Fruit fly (Drosophila melanogaster) whole organism, embryonic: ENCODE measurements around the gene Rhp.

Experiments
- Asciz ChIP-seq: fragments of 200-800 bp; sonication (Bioruptor generic); optimal IDR thresholded peaks from 2 replicates; lab custom pipeline; 2017; ENCODE audit warnings: missing biosample characterization, mild to moderate bottlenecking, missing genetic modification characterization, missing genetic modification reagents
- CG10147 ChIP-seq: fragments of 200-800 bp; sonication (Bioruptor generic); optimal IDR thresholded peaks from 2 replicates; lab custom pipeline; 2019; ENCODE audit warnings: missing biosample characterization, mild to moderate bottlenecking, missing genetic modification characterization, moderate library complexity
- CG10979 ChIP-seq: fragments of 200-800 bp; sonication (Bioruptor generic); optimal IDR thresholded peaks from 2 replicates; lab custom pipeline; 2018; ENCODE audit warnings: missing biosample characterization, mild to moderate bottlenecking, missing genetic modification characterization, moderate library complexity
- CG11456 ChIP-seq: fragments of 200-800 bp; sonication (Bioruptor generic); IDR thresholded peaks from 3 replicates; pipeline ENCODE4 v1.3.6; 2022; ENCODE audit warnings: missing biosample characterization, missing genetic modification characterization
- CG12942 ChIP-seq: fragments of 200-800 bp; sonication (Bioruptor generic); optimal IDR thresholded peaks from 3 replicates; lab custom pipeline; 2016; ENCODE audit warnings: missing biosample characterization, missing genetic modification characterization
- CG13424 ChIP-seq: fragments of 200-800 bp; sonication (Bioruptor generic); optimal IDR thresholded peaks from 2 replicates; lab custom pipeline; 2019; ENCODE audit warnings: missing biosample characterization, mild to moderate bottlenecking, missing genetic modification characterization, moderate library complexity
- CG14710 ChIP-seq: fragments of 200-800 bp; sonication (Bioruptor generic); optimal IDR thresholded peaks from 3 replicates; lab custom pipeline; 2019; ENCODE audit warnings: missing biosample characterization, mild to moderate bottlenecking, missing genetic modification characterization, moderate library complexity
- CG15514 ChIP-seq: fragments of 200-800 bp; sonication (Bioruptor generic); optimal IDR thresholded peaks from 3 replicates; lab custom pipeline; 2017; ENCODE audit warnings: missing biosample characterization, missing genetic modification characterization, mild to moderate bottlenecking, moderate library complexity, missing genetic modification reagents
- CG17359 ChIP-seq: fragments of 200-800 bp; sonication (Bioruptor generic); optimal IDR thresholded peaks from 3 replicates; lab custom pipeline; 2018; ENCODE audit warnings: missing biosample characterization, mild to moderate bottlenecking, missing genetic modification characterization, moderate library complexity
- CG17361 ChIP-seq: fragments of 200-800 bp; sonication (Bioruptor generic); IDR thresholded peaks from 3 replicates; pipeline ENCODE4 v1.3.6; 2022; ENCODE audit warnings: missing biosample characterization, missing genetic modification characterization
- CG2199 ChIP-seq: fragments of 200-800 bp; sonication (Bioruptor generic); IDR thresholded peaks from 3 replicates; pipeline ENCODE4 v1.3.6; 2022; ENCODE audit warnings: missing biosample characterization, missing genetic modification characterization
- CG31365 ChIP-seq: fragments of 200-800 bp; sonication (Bioruptor generic); optimal IDR thresholded peaks from 2 replicates; lab custom pipeline; 2018; ENCODE audit warnings: missing biosample characterization, mild to moderate bottlenecking, missing genetic modification characterization
- CG3407 ChIP-seq: fragments of 200-800 bp; sonication (Bioruptor generic); optimal IDR thresholded peaks from 2 replicates; lab custom pipeline; 2018; ENCODE audit warnings: missing biosample characterization, mild to moderate bottlenecking, missing genetic modification characterization
- CG34376 ChIP-seq: fragments of 200-800 bp; sonication (Bioruptor generic); optimal IDR thresholded peaks from 2 replicates; lab custom pipeline; 2018; ENCODE audit warnings: missing biosample characterization, mild to moderate bottlenecking, missing genetic modification characterization
- CG3838 ChIP-seq: fragments of 200-800 bp; sonication (Bioruptor generic); optimal IDR thresholded peaks from 3 replicates; lab custom pipeline; 2016; ENCODE audit warnings: missing biosample characterization, missing genetic modification characterization
- CHES-1-like ChIP-seq: fragments of 200-800 bp; sonication (Bioruptor generic); optimal IDR thresholded peaks from 2 replicates; lab custom pipeline; 2016; ENCODE audit warnings: missing biosample characterization, missing genetic modification characterization
- Dbx ChIP-seq: fragments of 200-800 bp; sonication (Bioruptor generic); IDR thresholded peaks from 3 replicates; pipeline ENCODE4 v1.3.6; 2022; ENCODE audit warnings: missing biosample characterization, missing genetic modification characterization
- E2f2 ChIP-seq: fragments of 200-800 bp; sonication (Bioruptor generic); IDR thresholded peaks from 2 replicates; pipeline ENCODE4 v1.3.6; 2022; ENCODE audit warnings: missing biosample characterization, missing genetic modification characterization
- Ets65A ChIP-seq: fragments of 200-800 bp; sonication (Bioruptor generic); peaks from one replicate; lab custom pipeline; 2016; ENCODE audit warnings: missing biosample characterization, missing genetic modification characterization
- HmgZ ChIP-seq: fragments of 200-800 bp; sonication (Bioruptor generic); optimal IDR thresholded peaks from 2 replicates; lab custom pipeline; 2018; ENCODE audit warnings: missing biosample characterization, mild to moderate bottlenecking, missing genetic modification characterization
- Hr39 ChIP-seq: fragments of >200 bp; optimal IDR thresholded peaks from 2 replicates; lab custom pipeline; 2017
- Kr ChIP-seq: fragments of 200-800 bp; sonication (Bioruptor generic); optimal IDR thresholded peaks from 2 replicates; lab custom pipeline; 2017; ENCODE audit warnings: missing biosample characterization, mild to moderate bottlenecking, missing genetic modification characterization
- Max ChIP-seq: fragments of 200-800 bp; sonication (Bioruptor generic); optimal IDR thresholded peaks from 2 replicates; lab custom pipeline; 2016; ENCODE audit warnings: missing biosample characterization, mild to moderate bottlenecking, missing genetic modification characterization
- Med ChIP-seq: fragments of 200-800 bp; sonication (Bioruptor generic); peaks from one replicate; lab custom pipeline; 2016; ENCODE audit warnings: missing biosample characterization, missing genetic modification characterization, mild to moderate bottlenecking, inconsistent platforms, moderate library complexity
- Neu2 ChIP-seq: fragments of 200-800 bp; sonication (Bioruptor generic); optimal IDR thresholded peaks from 3 replicates; lab custom pipeline; 2016; ENCODE audit warnings: missing biosample characterization, missing genetic modification characterization, borderline replicate concordance
- Nf-YA ChIP-seq: fragments of 200-800 bp; sonication (Bioruptor generic); IDR thresholded peaks from 2 replicates; pipeline ENCODE4 v1.3.6; 2022; ENCODE audit warnings: missing biosample characterization, missing genetic modification characterization
- Optix ChIP-seq: fragments of 200-800 bp; sonication (Bioruptor generic); IDR thresholded peaks from 3 replicates; pipeline ENCODE4 v1.3.6; 2022; ENCODE audit warnings: missing biosample characterization, missing genetic modification characterization
- Ptx1 ChIP-seq: fragments of 200-800 bp; sonication (Bioruptor generic); IDR thresholded peaks from 2 replicates; pipeline ENCODE4 v1.3.6; 2022; ENCODE audit warnings: missing biosample characterization, missing genetic modification characterization
- Ravus ChIP-seq: fragments of 200-800 bp; sonication (Bioruptor generic); IDR thresholded peaks from 2 replicates; pipeline ENCODE4 v1.3.6; 2022; ENCODE audit warnings: missing biosample characterization, missing genetic modification characterization
- Ssrp ChIP-seq: fragments of 200-800 bp; sonication (Bioruptor generic); optimal IDR thresholded peaks from 2 replicates; lab custom pipeline; 2018; ENCODE audit warnings: missing biosample characterization, mild to moderate bottlenecking, missing genetic modification characterization, moderate library complexity
- YL-1 ChIP-seq: fragments of 200-800 bp; sonication (Bioruptor generic); optimal IDR thresholded peaks from 3 replicates; lab custom pipeline; 2017; ENCODE audit warnings: missing biosample characterization, mild to moderate bottlenecking, missing genetic modification characterization
- chn ChIP-seq: fragments of 200-800 bp; sonication (Bioruptor generic); optimal IDR thresholded peaks from 2 replicates; lab custom pipeline; 2016; ENCODE audit warnings: missing biosample characterization, missing genetic modification characterization
- ci ChIP-seq: fragments of 200-800 bp; sonication (Bioruptor generic); IDR thresholded peaks from 3 replicates; pipeline ENCODE4 v1.3.6; 2022; ENCODE audit warnings: missing biosample characterization, missing genetic modification characterization
- corto ChIP-seq: fragments of 200-800 bp; sonication (Bioruptor generic); optimal IDR thresholded peaks from 2 replicates; lab custom pipeline; 2016; ENCODE audit warnings: missing biosample characterization, mild to moderate bottlenecking, missing genetic modification characterization, moderate library complexity
- dmrt11E ChIP-seq: fragments of 200-800 bp; sonication (Bioruptor generic); optimal IDR thresholded peaks from 3 replicates; lab custom pipeline; 2018; ENCODE audit warnings: missing biosample characterization, mild to moderate bottlenecking, missing genetic modification characterization, moderate library complexity
- fru ChIP-seq: fragments of >200 bp; optimal IDR thresholded peaks from 2 replicates; lab custom pipeline; 2017
- gsb ChIP-seq: fragments of 200-800 bp; sonication (Bioruptor generic); IDR thresholded peaks from 2 replicates; pipeline ENCODE4 v1.3.6; 2022; ENCODE audit warnings: missing biosample characterization, missing genetic modification characterization
- gt ChIP-seq: fragments of 200-800 bp; sonication (Bioruptor generic); IDR thresholded peaks from 2 replicates; pipeline ENCODE4 v1.3.6; 2022; ENCODE audit warnings: missing biosample characterization, missing genetic modification characterization
- ind ChIP-seq: fragments of 200-800 bp; sonication (Bioruptor generic); optimal IDR thresholded peaks from 3 replicates; lab custom pipeline; 2016; ENCODE audit warnings: missing biosample characterization, missing genetic modification characterization
- insv ChIP-seq, 2 experiments: fragments of 200-800 bp; sonication (Bioruptor generic); optimal IDR thresholded peaks; 3 replicates each; lab custom pipeline; 2016 to 2018; ENCODE audit warnings: missing biosample characterization in 2 of 2, missing genetic modification characterization in 2 of 2
- jumu ChIP-seq: fragments of 200-800 bp; sonication (Bioruptor generic); optimal IDR thresholded peaks from 3 replicates; lab custom pipeline; 2016; ENCODE audit warnings: missing biosample characterization, missing genetic modification characterization
- kah ChIP-seq: fragments of 200-800 bp; sonication (Bioruptor generic); optimal IDR thresholded peaks from 2 replicates; lab custom pipeline; 2018; ENCODE audit warnings: missing biosample characterization, mild to moderate bottlenecking, missing genetic modification characterization
- nerfin-1 ChIP-seq: fragments of 200-800 bp; sonication (Bioruptor generic); optimal IDR thresholded peaks from 3 replicates; lab custom pipeline; 2019; ENCODE audit warnings: missing biosample characterization, mild to moderate bottlenecking, missing genetic modification characterization, moderate library complexity
- pan ChIP-seq, 4 experiments: fragments of >200 bp in 3 of 4; fragments of 200-800 bp in 1 of 4; sonication (Bioruptor generic) in 1 of 4; optimal IDR thresholded peaks in 3 of 4; IDR thresholded peaks in 1 of 4; 2 replicates each; pipeline versions ENCODE4 v1.3.6 to Lab custom; 2017 to 2022; ENCODE audit warnings: missing biosample characterization in 2 of 4, missing genetic modification characterization in 2 of 4, mixed read lengths in 1 of 4
- pita ChIP-seq: fragments of 200-800 bp; sonication (Bioruptor generic); optimal IDR thresholded peaks from 2 replicates; lab custom pipeline; 2017; ENCODE audit warnings: missing biosample characterization, mild to moderate bottlenecking, missing genetic modification characterization
- pnt ChIP-seq: fragments of 200-800 bp; sonication (Bioruptor generic); optimal IDR thresholded peaks from 3 replicates; lab custom pipeline; 2016; ENCODE audit warnings: missing biosample characterization, missing genetic modification characterization
- pros ChIP-seq: fragments of 200-800 bp; sonication (Bioruptor generic); optimal IDR thresholded peaks from 3 replicates; lab custom pipeline; 2019; ENCODE audit warnings: missing biosample characterization, mild to moderate bottlenecking, missing genetic modification characterization, moderate library complexity
- slbo ChIP-seq: fragments of 200-800 bp; sonication (Bioruptor generic); IDR thresholded peaks from 2 replicates; pipeline ENCODE4 v1.3.6; 2022; ENCODE audit warnings: missing biosample characterization, missing genetic modification characterization
- sqz ChIP-seq: fragments of 200-800 bp; sonication (Bioruptor generic); optimal IDR thresholded peaks from 3 replicates; lab custom pipeline; 2018; ENCODE audit warnings: missing biosample characterization, mild to moderate bottlenecking, missing genetic modification characterization
- trem ChIP-seq: fragments of 200-800 bp; optimal IDR thresholded peaks from 3 replicates; lab custom pipeline; 2019; ENCODE audit warnings: missing biosample characterization, mild to moderate bottlenecking, missing genetic modification characterization, moderate library complexity
- zf30C ChIP-seq: fragments of 200-800 bp; sonication (Bioruptor generic); optimal IDR thresholded peaks from 3 replicates; lab custom pipeline; 2018; ENCODE audit warnings: missing biosample characterization, mild to moderate bottlenecking, missing genetic modification characterization

The Rhp gene

dm6 chrX:15818608-15819184 is 30.0 kb downstream of the Rhp start (continued):
- no peak for TF ChIP-seq Asciz (GFP tag; lab: Kevin White, UChicago)
- no peak for TF ChIP-seq CG10147 (GFP tag; lab: Kevin White, UChicago)
- TF ChIP-seq ci (GFP tag; lab: Robert Waterston, UW): no peak
- no peak for TF ChIP-seq gsb
- no peak for TF ChIP-seq insv (GFP tag; optimal IDR thresholded peaks at IDR 0.05; lab: Kevin White, UChicago)
- no peak for TF ChIP-seq CG3838 (GFP tag; lab: Kevin White, UChicago)
- TF ChIP-seq CG3407 (GFP tag; lab: Kevin White, UChicago): no peak
- peak; percentile 1 for TF ChIP-seq Ssrp (tag; lab: Kevin White, UChicago)
- TF ChIP-seq CG31365 (tag; lab: Kevin White, UChicago): no peak
- peak; percentile 10 for TF ChIP-seq pnt (GFP tag; lab: Kevin White, UChicago)
- no peak for TF ChIP-seq CG15514
- TF ChIP-seq trem (tag; lab: Kevin White, UChicago): no peak
- TF ChIP-seq YL-1 (GFP tag; lab: Kevin White, UChicago): no peak
- peak; percentile 26 for TF ChIP-seq nerfin-1 (tag; lab: Kevin White, UChicago)
- TF ChIP-seq jumu (GFP tag; lab: Kevin White, UChicago): peak; percentile 8
- peak; percentile 82 for TF ChIP-seq Med (GFP tag; lab: Kevin White, UChicago)
- no peak for TF ChIP-seq kah (GFP tag; lab: Kevin White, UChicago)
- TF ChIP-seq Kr (GFP tag; lab: Kevin White, UChicago): peak; percentile 70
- no peak for TF ChIP-seq CG12942
- TF ChIP-seq CG34376 (GFP tag; lab: Kevin White, UChicago): no peak
- no peak; the same call in 2 of the 3 replicates for TF ChIP-seq CG17361 (GFP tag; lab: Robert Waterston, UW)
- no peak for TF ChIP-seq fru (lab: Kevin White, UChicago)
- TF ChIP-seq Ptx1 (GFP tag; lab: Robert Waterston, UW): peak; percentile 42
- TF ChIP-seq CG17359 (tag; lab: Kevin White, UChicago): peak; percentile 43
- TF ChIP-seq ind (GFP tag; lab: Kevin White, UChicago): peak; percentile 29
- peak in 1 of 2 experiments; percentile 50 for TF ChIP-seq pan (optimal IDR thresholded peaks at IDR 0.05; lab: Kevin White, UChicago)
- peak in 1 of 2 experiments; percentile 14 for TF ChIP-seq pan (GFP tag; optimal IDR thresholded peaks at IDR 0.05 in 1 of 2, IDR thresholded peaks at IDR 0.05 in 1 of 2)
- TF ChIP-seq CG10979 (tag; lab: Kevin White, UChicago): peak; percentile 45
- no peak for TF ChIP-seq Ravus (GFP tag; lab: Robert Waterston, UW)
- no peak for TF ChIP-seq Max
- TF ChIP-seq CHES-1-like (GFP tag; lab: Kevin White, UChicago): no peak
- TF ChIP-seq E2f2: no peak
- no peak for TF ChIP-seq Optix (GFP tag; lab: Robert Waterston, UW)
- no peak for TF ChIP-seq gt (GFP tag; lab: Robert Waterston, UW)
- no peak for TF ChIP-seq Hr39 (lab: Kevin White, UChicago)
- peak; percentile 55; the same call in 1 of the 3 replicates for TF ChIP-seq CG2199 (GFP tag; lab: Robert Waterston, UW)
- TF ChIP-seq CG14710 (tag; lab: Kevin White, UChicago): peak; percentile 38
- TF ChIP-seq Nf-YA: no peak
- TF ChIP-seq CG13424 (tag; lab: Kevin White, UChicago): peak; percentile 45
- TF ChIP-seq dmrt11E (tag; lab: Kevin White, UChicago): peak; percentile 46
- TF ChIP-seq sqz (GFP tag; lab: Kevin White, UChicago): no peak
- peak; percentile 50; the same call in 1 of the 2 replicates for TF ChIP-seq slbo (GFP tag; lab: Robert Waterston, UW)
- TF ChIP-seq Dbx (GFP tag; lab: Robert Waterston, UW): 0 out of 3 replicates have a peak, but pooled peaks have one; percentile 19
- TF ChIP-seq pros: peak; percentile 41
- TF ChIP-seq corto (GFP tag; lab: Kevin White, UChicago): no peak
- no peak for TF ChIP-seq pita (GFP tag; lab: Kevin White, UChicago)
- peak; percentile 25 for TF ChIP-seq chn (GFP tag; lab: Kevin White, UChicago)
- TF ChIP-seq CG11456 (GFP tag; lab: Robert Waterston, UW): no peak
- TF ChIP-seq Ets65A: peak; percentile 94
- no peak for TF ChIP-seq Neu2 (GFP tag; lab: Kevin White, UChicago)
- TF ChIP-seq HmgZ (tag; lab: Kevin White, UChicago): peak; percentile 16
- no peak for TF ChIP-seq zf30C
